Fruit fly (Drosophila melanogaster) Kc167 (cell line): ENCODE results near the gene CG7168.

Experiments
- Myc ChIP-seq: fragments of >200 bp; optimal IDR thresholded peaks from 2 replicates; lab custom pipeline; 2017; ENCODE audit warnings: missing external identifiers
- Sin3A ChIP-seq: fragments of >200 bp; optimal IDR thresholded peaks from 2 replicates; lab custom pipeline; 2018; ENCODE audit warnings: missing external identifiers
- h ChIP-seq: fragments of >200 bp; optimal IDR thresholded peaks from 3 replicates; lab custom pipeline; 2018; ENCODE audit warnings: missing external identifiers
- insv ChIP-seq: fragments of >200 bp; optimal IDR thresholded peaks from 3 replicates; lab custom pipeline; 2018; ENCODE audit warnings: missing external identifiers
- psq ChIP-seq: fragments of >200 bp; optimal IDR thresholded peaks from 2 replicates; lab custom pipeline; 2017; ENCODE audit warnings: missing external identifiers
- ttk ChIP-seq: sonication (Bioruptor generic); optimal IDR thresholded peaks from 2 replicates; lab custom pipeline; 2017; ENCODE audit warnings: missing external identifiers

The CG7168 gene

dm6 chr3R:18234699-18235257, 8.9 kb upstream of the CG7168 start:
- TF ChIP-seq Myc (lab: Kevin White, UChicago) (no peak), psq (no peak), h (lab: Kevin White, UChicago) (no peak), ttk (no peak), Sin3A (lab: Kevin White, UChicago) (no peak), insv (lab: Kevin White, UChicago) (no peak)

dm6 chr3R:18232187-18232586, 6.3 kb upstream of the CG7168 start:
- no peak for TF ChIP-seq Sin3A (lab: Kevin White, UChicago)

dm6 chr3R:18230229-18230628, 4.3 kb upstream of the CG7168 start:
- TF ChIP-seq Sin3A (lab: Kevin White, UChicago) = no peak
- no peak for TF ChIP-seq insv (lab: Kevin White, UChicago)
- TF ChIP-seq Myc (lab: Kevin White, UChicago) = no peak
- no peak for TF ChIP-seq psq
- TF ChIP-seq h (lab: Kevin White, UChicago) = no peak
- TF ChIP-seq ttk = no peak

- no peak for TF ChIP-seq ttk
- no peak for TF ChIP-seq insv (lab: Kevin White, UChicago)
- no peak for TF ChIP-seq h (lab: Kevin White, UChicago)
- TF ChIP-seq Myc (lab: Kevin White, UChicago) = no peak
- no peak for TF ChIP-seq Sin3A (lab: Kevin White, UChicago)
- no peak for TF ChIP-seq psq
Observed at dm6 chr3R:18228713-18229222, 2.9 kb upstream of the CG7168 start.

dm6 chr3R:18227385-18227784, 1.5 kb upstream of the CG7168 start:
- TF ChIP-seq psq (no peak), insv (lab: Kevin White, UChicago) (no peak), ttk (no peak), Sin3A (lab: Kevin White, UChicago) (no peak), Myc (lab: Kevin White, UChicago) (no peak), h (lab: Kevin White, UChicago) (no peak)

dm6 chr3R:18226809-18227157, 901 bp upstream of the CG7168 start:
- TF ChIP-seq psq (no peak), Myc (lab: Kevin White, UChicago) (no peak), Sin3A (lab: Kevin White, UChicago) (no peak), ttk (no peak), h (lab: Kevin White, UChicago) (no peak), insv (lab: Kevin White, UChicago) (no peak)

dm6 chr3R:18223434-18223833, 2.4 kb downstream of the CG7168 start, which contains the start of the genes mTerf5 and Non3:
mTerf5 (minus strand) TSS chr3R:18223682.
Non3 (plus strand) TSS chr3R:18223722.
- TF ChIP-seq psq (no peak), Sin3A (lab: Kevin White, UChicago) (no peak), insv (lab: Kevin White, UChicago) (no peak), ttk (no peak), h (lab: Kevin White, UChicago) (no peak), Myc (lab: Kevin White, UChicago) (no peak)

dm6 chr3R:18220211-18220749, 5.6 kb downstream of the CG7168 start, which contains the start of the genes CG7988 and CG7183:
CG7988 (plus strand) TSS chr3R:18220526.
CG7183 (minus strand) TSS chr3R:18220699.
- no peak for TF ChIP-seq psq
- no peak for TF ChIP-seq insv (lab: Kevin White, UChicago)
- no peak for TF ChIP-seq ttk
- no peak for TF ChIP-seq h (lab: Kevin White, UChicago)
- no peak for TF ChIP-seq Sin3A (lab: Kevin White, UChicago)
- TF ChIP-seq Myc (lab: Kevin White, UChicago) = no peak

- no peak for TF ChIP-seq ttk
- TF ChIP-seq psq = no peak
- no peak for TF ChIP-seq insv (lab: Kevin White, UChicago)
- TF ChIP-seq Myc (lab: Kevin White, UChicago) = no peak
- TF ChIP-seq Sin3A (lab: Kevin White, UChicago) = no peak
- TF ChIP-seq h (lab: Kevin White, UChicago) = no peak
Observed at dm6 chr3R:18215900-18216299, 10.0 kb downstream of the CG7168 start, which contains the start of gene CG14314. CG14314 (plus strand) TSS chr3R:18216142.

- TF ChIP-seq psq = no peak
- no peak for TF ChIP-seq h (lab: Kevin White, UChicago)
- TF ChIP-seq Myc (lab: Kevin White, UChicago) = no peak
- no peak for TF ChIP-seq ttk
- no peak for TF ChIP-seq insv (lab: Kevin White, UChicago)
Observed at dm6 chr3R:18215300-18215699, 10.6 kb downstream of the CG7168 start.

dm6 chr3R:18208479-18208878, 17.4 kb downstream of the CG7168 start, which contains the start of gene CG44158:
CG44158 (plus strand) TSS chr3R:18208779.
- no peak for TF ChIP-seq h (lab: Kevin White, UChicago)
- TF ChIP-seq insv (lab: Kevin White, UChicago) = no peak
- TF ChIP-seq Sin3A (lab: Kevin White, UChicago) = no peak
- TF ChIP-seq Myc (lab: Kevin White, UChicago) = no peak
- no peak for TF ChIP-seq psq
- TF ChIP-seq ttk = no peak

- TF ChIP-seq Myc (lab: Kevin White, UChicago) (no peak), ttk (no peak), h (lab: Kevin White, UChicago) (no peak), insv (lab: Kevin White, UChicago) (no peak)
Observed at dm6 chr3R:18199885-18200249, 26.0 kb downstream of the CG7168 start.
